Worm (Caenorhabditis elegans): ENCODE data around the gene Y75B8A.10.

ce11 chrIII:12205271-12205670, 22.5 kb upstream of the Y75B8A.10 start:
- TF ChIP-seq flt-1 (GFP tag; IDR thresholded peaks at IDR 0.05) (no peak), ref-1 (GFP tag; conservative IDR thresholded peaks at IDR 0.05) (no peak), klf-2 (GFP tag; conservative IDR thresholded peaks at IDR 0.05) (no peak), ztf-29 (GFP tag; IDR thresholded peaks at IDR 0.05) (no peak), med-1 (GFP tag; optimal IDR thresholded peaks at IDR 0.05; ENCODE audit: insufficient read depth) (no peak)

Measured in whole organism, midembryonic.